Fruit fly (Drosophila melanogaster): Measurements from ENCODE around the gene Uxs.

The Uxs gene

DNA sequence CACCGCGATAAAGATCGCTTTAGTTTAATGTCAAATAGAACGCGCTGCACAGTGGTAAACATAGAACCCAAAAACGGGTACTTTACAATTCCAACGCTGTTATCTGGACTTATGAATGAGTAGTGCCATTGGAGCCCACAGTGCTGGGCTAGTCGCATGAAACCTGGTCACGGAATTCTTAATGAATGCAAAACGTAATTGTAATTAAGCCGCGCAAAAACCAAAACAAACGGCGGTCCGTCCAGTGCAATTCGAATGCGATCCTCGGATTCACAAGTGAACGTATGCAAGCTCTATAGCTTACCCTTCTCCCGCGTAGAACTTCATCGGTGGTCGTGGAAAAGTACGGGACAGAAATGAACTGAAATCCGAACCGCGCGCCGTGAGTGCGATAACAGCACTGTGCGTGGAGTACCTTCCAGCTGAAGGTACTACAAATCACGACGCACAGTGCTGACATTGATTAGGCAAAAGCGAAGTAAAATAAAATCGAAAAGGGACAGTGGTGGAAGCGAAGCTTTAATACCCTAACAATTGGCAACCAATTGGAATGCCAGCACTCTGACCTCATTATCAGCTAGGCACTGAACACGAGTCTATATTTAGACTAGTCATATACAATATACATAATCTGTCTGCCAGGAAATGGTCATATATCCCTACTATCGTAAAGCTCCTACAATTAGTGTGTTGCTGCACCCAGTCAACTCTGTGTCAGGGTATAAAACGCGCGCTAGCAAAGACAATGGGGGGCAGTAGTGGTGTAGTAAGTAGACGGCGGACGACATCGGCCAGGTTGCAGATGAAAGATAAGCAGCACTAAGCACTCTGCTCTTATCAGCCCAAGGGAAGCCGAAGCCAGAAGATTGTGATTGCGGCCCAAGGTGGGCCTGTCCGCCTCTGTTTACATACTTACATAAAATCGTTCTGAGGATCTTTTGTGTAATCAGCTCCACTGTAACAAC lies 4.8 kb downstream of the Uxs start (continued):
- 0 out of 2 replicates have a peak, but pooled peaks have one; percentile 30 for TF ChIP-seq Oaz (GFP tag; IDR thresholded peaks at IDR 0.05)
- TF ChIP-seq CG33213 (GFP tag; optimal IDR thresholded peaks at IDR 0.05), result no peak
- TF ChIP-seq eyg (GFP tag; optimal IDR thresholded peaks at IDR 0.05), result peak; percentile 59
- TF ChIP-seq D (optimal IDR thresholded peaks at IDR 0.05), result peak; percentile 2
- TF ChIP-seq D (GFP tag; optimal IDR thresholded peaks at IDR 0.05), result peak; percentile 22
- TF ChIP-seq fu2 (GFP tag; optimal IDR thresholded peaks at IDR 0.05), result peak; percentile 51
- peak; percentile 69 for TF ChIP-seq slbo (GFP tag; IDR thresholded peaks at IDR 0.05)
- TF ChIP-seq ems (GFP tag; optimal IDR thresholded peaks at IDR 0.05), result peak; percentile 18
- TF ChIP-seq MBD-R2 (GFP tag; IDR thresholded peaks at IDR 0.05), result peak; percentile 6; the same call in 1 of the 2 replicates
- TF ChIP-seq CG42726 (GFP tag; IDR thresholded peaks at IDR 0.05; ENCODE audit: partially characterized antibody), result no peak
- TF ChIP-seq CG11093 (GFP tag; IDR thresholded peaks at IDR 0.05), result no peak
- no peak for TF ChIP-seq crp (GFP tag; optimal IDR thresholded peaks at IDR 0.05)
- peak; percentile 55 for TF ChIP-seq CG12391 (tag; optimal IDR thresholded peaks at IDR 0.05)
- TF ChIP-seq kni (GFP tag; optimal IDR thresholded peaks at IDR 0.05), result no peak
- no peak for TF ChIP-seq stc (GFP tag; IDR thresholded peaks at IDR 0.05)
- no peak for TF ChIP-seq Usf (GFP tag; optimal IDR thresholded peaks at IDR 0.05)
- TF ChIP-seq NC2β (GFP tag; optimal IDR thresholded peaks at IDR 0.05), result no peak
- TF ChIP-seq tgo (GFP tag; IDR thresholded peaks at IDR 0.05), result peak; percentile 51
- no peak for TF ChIP-seq CG1233 (GFP tag; optimal IDR thresholded peaks at IDR 0.05)
- TF ChIP-seq CG17568 (GFP tag; optimal IDR thresholded peaks at IDR 0.05), result no peak
- no peak for TF ChIP-seq C15 (GFP tag; IDR thresholded peaks at IDR 0.05)
- TF ChIP-seq tio (GFP tag; optimal IDR thresholded peaks at IDR 0.05), result peak; percentile 39
- TF ChIP-seq grn (GFP tag; optimal IDR thresholded peaks at IDR 0.05), result peak; percentile 99
- TF ChIP-seq Dll (GFP tag; IDR thresholded peaks at IDR 0.05; ENCODE audit: partially characterized antibody), result no peak
- peak; percentile 18 for TF ChIP-seq CG12219 (GFP tag; optimal IDR thresholded peaks at IDR 0.05)
- peak; percentile 38 for TF ChIP-seq unpg (GFP tag; optimal IDR thresholded peaks at IDR 0.05)
- TF ChIP-seq CG4360 (GFP tag; IDR thresholded peaks at IDR 0.05), result no peak
- no peak for TF ChIP-seq pzg (GFP tag; optimal IDR thresholded peaks at IDR 0.05)
- no peak for TF ChIP-seq CG18764 (GFP tag; optimal IDR thresholded peaks at IDR 0.05)
- peak; percentile 47 for TF ChIP-seq seq (GFP tag; IDR thresholded peaks at IDR 0.05)
- TF ChIP-seq CG7357 (GFP tag; IDR thresholded peaks at IDR 0.05), result peak; percentile 53; the same call in 1 of the 3 replicates
- no peak for TF ChIP-seq Bteb2 (GFP tag; optimal IDR thresholded peaks at IDR 0.05)
- no peak for TF ChIP-seq CG4617 (GFP tag; optimal IDR thresholded peaks at IDR 0.05; ENCODE audit: borderline replicate concordance)
- TF ChIP-seq ci (GFP tag; IDR thresholded peaks at IDR 0.05), result peak; percentile 13; the same call in 1 of the 3 replicates
- TF ChIP-seq salm (tag; optimal IDR thresholded peaks at IDR 0.05), result no peak
- TF ChIP-seq jing (GFP tag; optimal IDR thresholded peaks at IDR 0.05), result no peak
- TF ChIP-seq CG13624 (GFP tag; optimal IDR thresholded peaks at IDR 0.05), result peak; percentile 12
- TF ChIP-seq ap (GFP tag; IDR thresholded peaks at IDR 0.05), result no peak
- no peak for TF ChIP-seq ttk (GFP tag; IDR thresholded peaks at IDR 0.05)
- peak; percentile 97 for TF ChIP-seq row (GFP tag; IDR thresholded peaks at IDR 0.05)
- no peak for TF ChIP-seq dmrt99B (tag; optimal IDR thresholded peaks at IDR 0.05)
- no peak for TF ChIP-seq insv (GFP tag; optimal IDR thresholded peaks at IDR 0.05)
- TF ChIP-seq Fer2 (tag; optimal IDR thresholded peaks at IDR 0.05), result peak; percentile 18
- no peak for TF ChIP-seq CG10565 (GFP tag; optimal IDR thresholded peaks at IDR 0.05)
- TF ChIP-seq sisA (GFP tag; IDR thresholded peaks at IDR 0.05), result peak; percentile 44; the same call in 1 of the 2 replicates
- TF ChIP-seq dpn (GFP tag; optimal IDR thresholded peaks at IDR 0.05), result peak; percentile 38 to 48
- peak; percentile 1 for TF ChIP-seq luna (GFP tag; optimal IDR thresholded peaks at IDR 0.05)
- peak; percentile 36 for TF ChIP-seq grau (tag; optimal IDR thresholded peaks at IDR 0.05)
- no peak for TF ChIP-seq Dbx (GFP tag; IDR thresholded peaks at IDR 0.05)

Measured in whole organism, embryonic.